Worm (Caenorhabditis elegans) whole organism, early embryonic: ENCODE data around the gene henn-1.

ENCODE experiments used
- ama-1 ChIP-seq: fragments of 150-350 bp; optimal IDR thresholded peaks from 2 replicates; lab custom pipeline; 2014
- ceh-13 ChIP-seq: fragments of 200-800 bp; sonication (Bioruptor generic); optimal IDR thresholded peaks from 2 replicates; lab custom pipeline; 2018; ENCODE audit warnings: mild to moderate bottlenecking, missing genetic modification characterization, missing compliant biosample characterization
- hmbx-1 ChIP-seq: sonication (generic microtip); optimal IDR thresholded peaks from 2 replicates; lab custom pipeline; 2016; ENCODE audit warnings: mild to moderate bottlenecking, missing genetic modification characterization, missing compliant biosample characterization
- hmg-4 ChIP-seq: fragments of 200-800 bp; sonication (Bioruptor generic); optimal IDR thresholded peaks from 2 replicates; lab custom pipeline; 2018; ENCODE audit warnings: mild to moderate bottlenecking, missing genetic modification characterization, missing compliant biosample characterization
- scrt-1 ChIP-seq: fragments of 200-800 bp; sonication (Bioruptor generic); IDR thresholded peaks from 2 replicates; pipeline ENCODE4 v1.3.6; 2022; ENCODE audit warnings: missing genetic modification characterization, missing compliant biosample characterization

ce11 chrIII:8254938-8255337, 22.5 kb downstream of the henn-1 start, which contains the start of gene F09G8.5:
- TF ChIP-seq ama-1 (lab: Kevin White, UChicago) (no peak), hmbx-1 (no peak), ceh-13 (GFP tag; lab: Kevin White, UChicago) (no peak), hmg-4 (GFP tag; lab: Kevin White, UChicago) (no peak), scrt-1 (GFP tag; lab: Robert Waterston, UW) (no peak)
